Worm (Caenorhabditis elegans) whole organism, L4 larva: ENCODE measurements around the gene M03B6.4.

Experiments
- aha-1 ChIP-seq: fragments of 150-350 bp; peaks from one replicate; lab custom pipeline; 2014; ENCODE audit warnings: missing biosample characterization, missing genetic modification characterization
- egl-43 ChIP-seq: fragments of 200-800 bp; sonication (Bioruptor generic); IDR thresholded peaks from 2 replicates; pipeline ENCODE4 v1.3.6; 2022; ENCODE audit warnings: missing genetic modification reagents, missing genetic modification characterization, missing compliant biosample characterization
- lin-13 ChIP-seq: fragments of 150-350 bp; optimal IDR thresholded peaks from 2 replicates; lab custom pipeline; 2014; ENCODE audit warnings: missing biosample characterization, missing genetic modification reagents, missing genetic modification characterization
- lin-15B ChIP-seq: fragments of 150-350 bp; sonication (generic microtip); optimal IDR thresholded peaks from 3 replicates; lab custom pipeline; 2014; ENCODE audit warnings: missing biosample characterization, missing genetic modification characterization
- nhr-11 ChIP-seq: fragments of 150-350 bp; optimal IDR thresholded peaks from 2 replicates; lab custom pipeline; 2014; ENCODE audit warnings: missing biosample characterization, missing genetic modification characterization
- saeg-2 ChIP-seq: fragments of 200-800 bp; sonication (Bioruptor generic); IDR thresholded peaks from 2 replicates; pipeline ENCODE4 v1.3.6; 2022; ENCODE audit warnings: missing genetic modification reagents, missing genetic modification characterization, missing compliant biosample characterization
- unc-62 ChIP-seq, 3 experiments: fragments of 150-350 bp in 1 of 3; sonication (generic microtip); optimal IDR thresholded peaks in 2 of 3; peaks in 1 of 3; 1 replicate in 1 of 3; 2 replicates in 2 of 3; lab custom pipeline; 2014 to 2017; ENCODE audit warnings: missing biosample characterization in 3 of 3, missing genetic modification characterization in 3 of 3, missing genetic modification reagents in 3 of 3, missing genotype in 1 of 3
- zag-1 ChIP-seq: fragments of 150-350 bp; optimal IDR thresholded peaks from 2 replicates; lab custom pipeline; 2014; ENCODE audit warnings: missing biosample characterization, missing genetic modification characterization

DNA sequence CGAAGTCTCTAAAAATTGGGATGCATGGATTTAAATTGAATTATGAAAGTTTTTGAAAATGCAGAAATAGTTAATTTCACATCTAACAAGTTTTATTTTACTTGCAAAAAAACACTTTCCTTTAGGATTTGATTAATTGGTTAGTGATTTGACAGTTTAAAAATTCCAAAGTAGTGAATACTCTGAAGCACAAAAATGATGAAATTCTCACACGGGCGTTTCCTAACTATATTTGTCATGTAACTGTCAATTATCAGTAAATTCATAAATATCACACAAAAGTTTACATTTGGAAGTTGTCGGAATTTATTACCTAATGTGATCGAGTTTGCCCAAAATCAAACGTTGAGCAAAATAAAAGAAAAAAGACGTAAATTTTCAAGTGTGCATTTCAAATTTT lies 47.5 kb upstream of the M03B6.4 start:
- TF ChIP-seq lin-15B (tag; lab: Kevin White, UChicago), result no peak
- no peak for TF ChIP-seq saeg-2
- TF ChIP-seq zag-1 (tag; lab: Kevin White, UChicago), result no peak
- no peak for TF ChIP-seq lin-13 (GFP tag; lab: Kevin White, UChicago)
- no peak for TF ChIP-seq unc-62 (GFP tag; optimal IDR thresholded peaks at IDR 0.05 in 1 of 2; lab: Kevin White, UChicago)
- no peak for TF ChIP-seq unc-62 (tag; optimal IDR thresholded peaks at IDR 0.05; lab: Kevin White, UChicago)
- TF ChIP-seq nhr-11, result no peak
- no peak for TF ChIP-seq egl-43
- no peak for TF ChIP-seq aha-1 (tag; lab: Kevin White, UChicago)
